Worm (Caenorhabditis elegans) whole organism, late embryonic: Measurements from ENCODE around the gene C01B9.4.
A peak's percentile ranks its signal among the peaks of the same experiment; 100 is the strongest.

Experiments used
- C38D4.7 ChIP-seq: fragments of 200-800 bp; sonication (Bioruptor generic); optimal IDR thresholded peaks from 2 replicates; lab custom pipeline; 2018; ENCODE audit warnings: mild to moderate bottlenecking, missing genetic modification characterization, moderate library complexity, missing compliant biosample characterization
- K02D7.2 ChIP-seq: sonication (generic microtip); optimal IDR thresholded peaks from 2 replicates; lab custom pipeline; 2017; ENCODE audit warnings: mild to moderate bottlenecking, missing genetic modification characterization, missing compliant biosample characterization
- ama-1 ChIP-seq: fragments of 150-350 bp; optimal IDR thresholded peaks from 2 replicates; lab custom pipeline; 2014
- ceh-14 ChIP-seq: sonication (generic microtip); optimal IDR thresholded peaks from 2 replicates; lab custom pipeline; 2016; ENCODE audit warnings: missing genotype, missing genetic modification characterization, missing compliant biosample characterization
- ceh-18 ChIP-seq: sonication (generic microtip); optimal IDR thresholded peaks from 2 replicates; lab custom pipeline; 2016; ENCODE audit warnings: missing genetic modification characterization, missing compliant biosample characterization
- ceh-24 ChIP-seq: sonication (generic microtip); optimal IDR thresholded peaks from 2 replicates; lab custom pipeline; 2016; ENCODE audit warnings: mild to moderate bottlenecking, missing genetic modification characterization, missing compliant biosample characterization
- ceh-30 ChIP-seq: fragments of 150-350 bp; optimal IDR thresholded peaks from 2 replicates; lab custom pipeline; 2014; ENCODE audit warnings: missing biosample characterization, missing genetic modification characterization
- ceh-31 ChIP-seq: sonication (generic microtip); optimal IDR thresholded peaks from 2 replicates; lab custom pipeline; 2016; ENCODE audit warnings: missing genetic modification characterization, missing compliant biosample characterization
- ceh-34 ChIP-seq: sonication (generic microtip); optimal IDR thresholded peaks from 2 replicates; lab custom pipeline; 2016; ENCODE audit warnings: mild to moderate bottlenecking, missing genetic modification characterization, missing compliant biosample characterization
- ceh-45 ChIP-seq: fragments of 200-800 bp; sonication (Bioruptor generic); IDR thresholded peaks from 2 replicates; pipeline ENCODE4 v1.3.6; 2022; ENCODE audit warnings: missing genetic modification reagents, missing genetic modification characterization, missing compliant biosample characterization
- ceh-6 ChIP-seq: fragments of 200-800 bp; sonication (Bioruptor generic); optimal IDR thresholded peaks from 2 replicates; lab custom pipeline; 2018; ENCODE audit warnings: mild to moderate bottlenecking, missing genetic modification characterization, missing compliant biosample characterization
- ceh-9 ChIP-seq: sonication (generic microtip); optimal IDR thresholded peaks from 2 replicates; lab custom pipeline; 2016; ENCODE audit warnings: mild to moderate bottlenecking, missing genetic modification characterization, inconsistent platforms, missing compliant biosample characterization
- che-1 ChIP-seq: sonication (generic microtip); optimal IDR thresholded peaks from 2 replicates; lab custom pipeline; 2016; ENCODE audit warnings: mild to moderate bottlenecking, missing genetic modification characterization, missing compliant biosample characterization
- elt-2 ChIP-seq: sonication (generic microtip); optimal IDR thresholded peaks from 2 replicates; lab custom pipeline; 2016; ENCODE audit warnings: missing genetic modification reagents, missing genetic modification characterization, missing compliant biosample characterization
- fax-1 ChIP-seq: sonication (generic microtip); optimal IDR thresholded peaks from 2 replicates; lab custom pipeline; 2016; ENCODE audit warnings: missing genotype, missing genetic modification characterization, missing compliant biosample characterization
- fkh-10 ChIP-seq: fragments of 150-350 bp; optimal IDR thresholded peaks from 2 replicates; lab custom pipeline; 2014; ENCODE audit warnings: missing biosample characterization, missing genetic modification reagents, missing genetic modification characterization
- fkh-6 ChIP-seq: sonication (generic microtip); optimal IDR thresholded peaks from 2 replicates; lab custom pipeline; 2016; ENCODE audit warnings: missing genetic modification characterization, missing compliant biosample characterization
- gmeb-2 ChIP-seq: sonication (generic microtip); optimal IDR thresholded peaks from 2 replicates; lab custom pipeline; 2016; ENCODE audit warnings: missing genetic modification characterization, inconsistent platforms, missing compliant biosample characterization
- hlh-13 ChIP-seq: fragments of 200-800 bp; sonication (Bioruptor generic); optimal IDR thresholded peaks from 2 replicates; lab custom pipeline; 2018; ENCODE audit warnings: mild to moderate bottlenecking, missing genetic modification characterization, missing compliant biosample characterization
- hlh-30 ChIP-seq: sonication (generic microtip); optimal IDR thresholded peaks from 2 replicates; lab custom pipeline; 2017; ENCODE audit warnings: antibody characterized with exemption, missing genetic modification characterization, missing compliant biosample characterization; ENCODE audit not compliant: insufficient read depth
- hlh-8 ChIP-seq: sonication (generic microtip); optimal IDR thresholded peaks from 2 replicates; lab custom pipeline; 2016; ENCODE audit warnings: missing genotype, missing genetic modification characterization, missing compliant biosample characterization
- madf-2 ChIP-seq: sonication (generic microtip); optimal IDR thresholded peaks from 2 replicates; lab custom pipeline; 2017; ENCODE audit warnings: missing genetic modification characterization, missing compliant biosample characterization
- mec-3 ChIP-seq: sonication (generic microtip); optimal IDR thresholded peaks from 2 replicates; lab custom pipeline; 2016; ENCODE audit warnings: borderline replicate concordance, missing genetic modification characterization, missing compliant biosample characterization
- nfya-1 ChIP-seq: sonication (generic microtip); optimal IDR thresholded peaks from 2 replicates; lab custom pipeline; 2017; ENCODE audit warnings: missing genetic modification characterization, mild to moderate bottlenecking, missing compliant biosample characterization, antibody characterized with exemption, moderate library complexity
- nhr-11 ChIP-seq: fragments of 150-350 bp; optimal IDR thresholded peaks from 2 replicates; lab custom pipeline; 2014; ENCODE audit warnings: missing biosample characterization, missing genetic modification characterization
- nhr-232 ChIP-seq: sonication (generic microtip); optimal IDR thresholded peaks from 2 replicates; lab custom pipeline; 2016; ENCODE audit warnings: missing genetic modification characterization, missing compliant biosample characterization
- npax-4 ChIP-seq: sonication (generic microtip); optimal IDR thresholded peaks from 2 replicates; lab custom pipeline; 2016; ENCODE audit warnings: missing genetic modification characterization, missing compliant biosample characterization
- odd-2 ChIP-seq: sonication (generic microtip); optimal IDR thresholded peaks from 2 replicates; lab custom pipeline; 2017; ENCODE audit warnings: antibody characterized with exemption, mild to moderate bottlenecking, missing genetic modification characterization, missing compliant biosample characterization
- pag-3 ChIP-seq: sonication (generic microtip); optimal IDR thresholded peaks from 2 replicates; lab custom pipeline; 2016; ENCODE audit warnings: missing compliant biosample characterization, missing genetic modification characterization, borderline replicate concordance
- pat-9 ChIP-seq: fragments of 200-800 bp; sonication (Bioruptor generic); optimal IDR thresholded peaks from 2 replicates; lab custom pipeline; 2018; ENCODE audit warnings: mild to moderate bottlenecking, missing genetic modification characterization, moderate library complexity, missing compliant biosample characterization
- pax-1 ChIP-seq: fragments of 150-350 bp; optimal IDR thresholded peaks from 2 replicates; lab custom pipeline; 2014; ENCODE audit warnings: missing biosample characterization, missing genetic modification characterization
- pros-1 ChIP-seq: fragments of 150-350 bp; optimal IDR thresholded peaks from 2 replicates; lab custom pipeline; 2014; ENCODE audit warnings: missing biosample characterization, missing genetic modification reagents, missing genetic modification characterization
- rnt-1 ChIP-seq: sonication (generic microtip); optimal IDR thresholded peaks from 2 replicates; lab custom pipeline; 2016; ENCODE audit warnings: missing genetic modification characterization, missing compliant biosample characterization
- sox-4 ChIP-seq: sonication (generic microtip); optimal IDR thresholded peaks from 2 replicates; lab custom pipeline; 2017; ENCODE audit warnings: mild to moderate bottlenecking, missing genetic modification characterization, inconsistent platforms, missing compliant biosample characterization
- syd-9 ChIP-seq: sonication (generic microtip); optimal IDR thresholded peaks from 2 replicates; lab custom pipeline; 2016; ENCODE audit warnings: mild to moderate bottlenecking, missing genetic modification characterization, moderate library complexity, missing compliant biosample characterization
- tbx-7 ChIP-seq: sonication (generic microtip); optimal IDR thresholded peaks from 2 replicates; lab custom pipeline; 2016; ENCODE audit warnings: missing genotype, missing genetic modification characterization, missing compliant biosample characterization
- unc-55 ChIP-seq: sonication (generic microtip); optimal IDR thresholded peaks from 2 replicates; lab custom pipeline; 2017; ENCODE audit warnings: missing biosample characterization, missing genetic modification reagents, missing genetic modification characterization
- zip-5 ChIP-seq: sonication (generic microtip); optimal IDR thresholded peaks from 2 replicates; lab custom pipeline; 2016; ENCODE audit warnings: missing genetic modification characterization, missing compliant biosample characterization

C01B9.4 gene

ce11 chrII:13741449-13741848 is 42.3 kb downstream of the C01B9.4 start, which contains the start of gene mig-14:
Gene mig-14, plus strand, starts transcription at chrII:13741738.
- TF ChIP-seq ceh-31 (tag; lab: Kevin White, UChicago) (no peak), zip-5 (tag; lab: Kevin White, UChicago) (no peak), nfya-1 (tag; lab: Kevin White, UChicago) (peak; percentile 99)
- TF ChIP-seq, all 69 proteins: peak for 1

- TF ChIP-seq zip-5 (tag; lab: Kevin White, UChicago): no peak
- no peak for TF ChIP-seq fax-1 (tag; lab: Kevin White, UChicago)
- peak; percentile 29 for TF ChIP-seq nfya-1 (tag; lab: Kevin White, UChicago)
- TF ChIP-seq ceh-14 (tag; lab: Kevin White, UChicago): no peak
- TF ChIP-seq gmeb-2 (tag; lab: Kevin White, UChicago): no peak
- no peak for TF ChIP-seq nhr-232 (tag; lab: Kevin White, UChicago)
- TF ChIP-seq sox-4 (tag; lab: Kevin White, UChicago): no peak
- TF ChIP-seq pat-9 (tag; lab: Kevin White, UChicago): no peak
- TF ChIP-seq ama-1 (lab: Kevin White, UChicago): no peak
- peak; percentile 79 for TF ChIP-seq pax-1 (tag; lab: Kevin White, UChicago)
- TF ChIP-seq fkh-6 (tag; lab: Kevin White, UChicago): no peak
Measured at ce11 chrII:13739423-13739822, 44.4 kb downstream of the C01B9.4 start.

ce11 chrII:13737751-13738525 is 45.8 kb downstream of the C01B9.4 start:
- TF ChIP-seq ceh-30 (tag; lab: Kevin White, UChicago) (no peak), rnt-1 (tag; lab: Kevin White, UChicago) (peak; percentile 71), ceh-34 (tag; lab: Kevin White, UChicago) (no peak), hlh-13 (GFP tag; lab: Kevin White, UChicago) (no peak), madf-2 (tag; lab: Kevin White, UChicago) (no peak), ceh-45 (GFP tag; lab: Robert Waterston, UW) (no peak), hlh-30 (peak; percentile 74), ceh-18 (no peak), C38D4.7 (GFP tag; lab: Kevin White, UChicago) (no peak), sox-4 (tag; lab: Kevin White, UChicago) (no peak), fkh-10 (GFP tag; lab: Kevin White, UChicago) (no peak), hlh-8 (tag; lab: Kevin White, UChicago) (no peak), zip-5 (tag; lab: Kevin White, UChicago) (no peak), gmeb-2 (tag; lab: Kevin White, UChicago) (no peak), odd-2 (tag; lab: Kevin White, UChicago) (no peak), elt-2 (tag; lab: Kevin White, UChicago) (peak; percentile 25), pros-1 (tag; lab: Kevin White, UChicago) (no peak), nfya-1 (tag; lab: Kevin White, UChicago) (no peak), ceh-24 (tag; lab: Kevin White, UChicago) (no peak), nhr-11 (no peak), che-1 (tag; lab: Kevin White, UChicago) (no peak), mec-3 (no peak), ceh-6 (no peak), tbx-7 (no peak), K02D7.2 (tag; lab: Kevin White, UChicago) (no peak), ceh-31 (tag; lab: Kevin White, UChicago) (peak; percentile 3), syd-9 (tag; lab: Kevin White, UChicago) (no peak), ceh-9 (no peak)

ce11 chrII:13736906-13737305 is 46.9 kb downstream of the C01B9.4 start:
- TF ChIP-seq ceh-31 (tag; lab: Kevin White, UChicago) (no peak), elt-2 (tag; lab: Kevin White, UChicago) (peak; percentile 2), pag-3 (tag; lab: Kevin White, UChicago) (no peak), unc-55 (peak; percentile 25), npax-4 (tag; lab: Kevin White, UChicago) (no peak), hlh-13 (GFP tag; lab: Kevin White, UChicago) (no peak)
